Worm (Caenorhabditis elegans): Measurements from ENCODE around the gene ugt-60.

ce11 chrIII:9637016-9637415, 41.8 kb downstream of the ugt-60 start, which contains the start of gene gei-13:
- no peak for TF ChIP-seq unc-62 (GFP tag; optimal IDR thresholded peaks at IDR 0.05)
- no peak for TF ChIP-seq nhr-12 (tag; optimal IDR thresholded peaks at IDR 0.05)
- no peak for TF ChIP-seq fos-1 (tag; optimal IDR thresholded peaks at IDR 0.05)
- TF ChIP-seq ztf-4 (tag; optimal IDR thresholded peaks at IDR 0.05) = no peak
- TF ChIP-seq egl-27 (tag; optimal IDR thresholded peaks at IDR 0.05) = no peak
- no peak for TF ChIP-seq zag-1 (tag; optimal IDR thresholded peaks at IDR 0.05)
- TF ChIP-seq blmp-1 (tag; optimal IDR thresholded peaks at IDR 0.05; ENCODE audit: insufficient read depth) = no peak
- no peak for TF ChIP-seq nhr-10 (tag; optimal IDR thresholded peaks at IDR 0.05)
- no peak for TF ChIP-seq nhr-23 (tag; optimal IDR thresholded peaks at IDR 0.05)
- TF ChIP-seq lin-39 (tag; optimal IDR thresholded peaks at IDR 0.05) = no peak
